Worm (Caenorhabditis elegans) whole organism, L4 larva: ENCODE data around the gene mrps-2.
A peak's percentile ranks its signal among the peaks of the same experiment; 100 is the strongest.
"Not testable (repeated sequence)": the region's sequence is repeated elsewhere in the genome, so short reads cannot be mapped to it uniquely, and the experiment has no call there.

Experiments
- D1046.2 ChIP-seq: fragments of 200-800 bp; sonication (Bioruptor generic); IDR thresholded peaks from 2 replicates; pipeline ENCODE4 v1.3.6; 2022; ENCODE audit warnings: missing genetic modification characterization, missing compliant biosample characterization
- F26F4.8 ChIP-seq: fragments of 200-800 bp; sonication (Bioruptor generic); conservative IDR thresholded peaks from 2 replicates; pipeline ENCODE4 v1.3.6; 2022; ENCODE audit warnings: missing genetic modification characterization, missing compliant biosample characterization
- F44E2.7 ChIP-seq: fragments of 200-800 bp; sonication (Bioruptor generic); IDR thresholded peaks from 2 replicates; pipeline ENCODE4 v2.1.2; 2022; ENCODE audit warnings: missing genetic modification characterization, missing compliant biosample characterization
- T26A8.4 ChIP-seq: fragments of 200-800 bp; sonication (Bioruptor generic); IDR thresholded peaks from 2 replicates; pipeline ENCODE4 v1.3.6; 2022; ENCODE audit warnings: missing genetic modification characterization, missing compliant biosample characterization
- Y105C5A.15 ChIP-seq: fragments of 200-800 bp; sonication (Bioruptor generic); IDR thresholded peaks from 2 replicates; pipeline ENCODE4 v1.3.6; 2022; ENCODE audit warnings: missing genetic modification characterization, missing compliant biosample characterization
- Y48G9A.11 ChIP-seq: fragments of 200-800 bp; sonication (Bioruptor generic); IDR thresholded peaks from 2 replicates; pipeline ENCODE4 v1.3.6; 2022; ENCODE audit warnings: missing genetic modification reagents, missing genetic modification characterization, missing compliant biosample characterization
- Y75B8A.6 ChIP-seq: fragments of 200-800 bp; sonication (Bioruptor generic); IDR thresholded peaks from 2 replicates; pipeline ENCODE4 v1.3.6; 2022; ENCODE audit warnings: missing genetic modification reagents, missing genetic modification characterization, missing compliant biosample characterization
- ZK337.2 ChIP-seq: fragments of 200-800 bp; sonication (Bioruptor generic); IDR thresholded peaks from 2 replicates; pipeline ENCODE4 v1.3.6; 2022; ENCODE audit warnings: missing genetic modification reagents, missing genetic modification characterization, missing compliant biosample characterization
- aha-1 ChIP-seq: fragments of 150-350 bp; peaks from one replicate; lab custom pipeline; 2014; ENCODE audit warnings: missing biosample characterization, missing genetic modification characterization
- arid-1 ChIP-seq: fragments of 200-800 bp; sonication (Bioruptor generic); conservative IDR thresholded peaks from 2 replicates; pipeline ENCODE4 v1.3.6; 2022; ENCODE audit warnings: missing genetic modification reagents, missing genetic modification characterization, missing compliant biosample characterization
- ceh-20 ChIP-seq: fragments of 200-800 bp; sonication (Bioruptor generic); IDR thresholded peaks from 2 replicates; pipeline ENCODE4 v1.3.6; 2022; ENCODE audit warnings: missing genetic modification reagents, missing genetic modification characterization, missing compliant biosample characterization
- cey-2 ChIP-seq: sonication (generic microtip); optimal IDR thresholded peaks from 3 replicates; lab custom pipeline; 2017; ENCODE audit warnings: missing genetic modification characterization, mild to moderate bottlenecking, missing compliant biosample characterization, antibody characterized with exemption, borderline replicate concordance; ENCODE audit not compliant: insufficient read depth
- daf-16 ChIP-seq, 3 experiments: sonication (generic microtip); optimal IDR thresholded peaks; 2 replicates each; lab custom pipeline; 2016 to 2017; ENCODE audit warnings: missing genetic modification characterization in 3 of 3, missing genetic modification reagents in 3 of 3, mild to moderate bottlenecking in 2 of 3, missing compliant biosample characterization in 2 of 3, missing biosample characterization in 1 of 3, moderate library complexity in 1 of 3
- dmd-6 ChIP-seq: fragments of 200-800 bp; sonication (Bioruptor generic); IDR thresholded peaks from 2 replicates; pipeline ENCODE4 v1.3.6; 2022; ENCODE audit warnings: missing genetic modification reagents, missing genetic modification characterization, missing compliant biosample characterization
- dmd-8 ChIP-seq: fragments of 200-800 bp; sonication (Bioruptor generic); IDR thresholded peaks from 2 replicates; pipeline ENCODE4 v1.3.6; 2022; ENCODE audit warnings: missing genetic modification characterization, missing compliant biosample characterization
- dmd-9 ChIP-seq: fragments of 200-800 bp; sonication (Bioruptor generic); IDR thresholded peaks from 2 replicates; pipeline ENCODE4 v1.3.6; 2022; ENCODE audit warnings: missing genetic modification reagents, missing genetic modification characterization, missing compliant biosample characterization
- egl-43 ChIP-seq: fragments of 200-800 bp; sonication (Bioruptor generic); IDR thresholded peaks from 2 replicates; pipeline ENCODE4 v1.3.6; 2022; ENCODE audit warnings: missing genetic modification reagents, missing genetic modification characterization, missing compliant biosample characterization
- hlh-11 ChIP-seq: fragments of 200-800 bp; sonication (Bioruptor generic); optimal IDR thresholded peaks from 2 replicates; lab custom pipeline; 2018; ENCODE audit warnings: mild to moderate bottlenecking, missing genetic modification characterization, missing compliant biosample characterization
- hlh-30 ChIP-seq: sonication (generic microtip); optimal IDR thresholded peaks from 2 replicates; lab custom pipeline; 2017; ENCODE audit warnings: antibody characterized with exemption, mild to moderate bottlenecking, missing genetic modification characterization, missing compliant biosample characterization; ENCODE audit not compliant: insufficient read depth
- hmg-1.1 ChIP-seq: fragments of 200-800 bp; sonication (Bioruptor generic); IDR thresholded peaks from 2 replicates; pipeline ENCODE4 v1.3.6; 2022; ENCODE audit warnings: missing genetic modification reagents, missing genetic modification characterization, missing compliant biosample characterization
- lim-7 ChIP-seq: fragments of 200-800 bp; sonication (Bioruptor generic); IDR thresholded peaks from 2 replicates; pipeline ENCODE4 v1.3.6; 2022; ENCODE audit warnings: missing genetic modification characterization, missing compliant biosample characterization
- lin-1 ChIP-seq: fragments of 200-800 bp; sonication (Bioruptor generic); IDR thresholded peaks from 2 replicates; pipeline ENCODE4 v1.3.6; 2022; ENCODE audit warnings: missing genetic modification reagents, missing genetic modification characterization, missing compliant biosample characterization
- lin-38 ChIP-seq: fragments of 200-800 bp; sonication (Bioruptor generic); IDR thresholded peaks from 2 replicates; pipeline ENCODE4 v1.3.6; 2022; ENCODE audit warnings: missing genetic modification reagents, missing genetic modification characterization, missing compliant biosample characterization
- lsy-2 ChIP-seq, 2 experiments: fragments of 150-350 bp in 1 of 2; sonication (generic microtip) in 1 of 2; optimal IDR thresholded peaks; 2 replicates each; lab custom pipeline; 2014 to 2017; ENCODE audit warnings: missing biosample characterization in 2 of 2, missing genetic modification characterization in 2 of 2
- madf-5 ChIP-seq, 2 experiments: fragments of 200-800 bp; sonication (Bioruptor generic); IDR thresholded peaks; 2 replicates each; pipeline ENCODE4 v1.3.6; 2022; ENCODE audit warnings: missing compliant biosample characterization in 2 of 2, missing genetic modification characterization in 2 of 2
- mdl-1 ChIP-seq, 2 experiments: fragments of 150-350 bp in 1 of 2; sonication (generic microtip) in 1 of 2; optimal IDR thresholded peaks; 2 replicates each; lab custom pipeline; 2014 to 2017; ENCODE audit warnings: missing biosample characterization in 2 of 2, missing genetic modification characterization in 2 of 2
- mes-2 ChIP-seq: sonication (generic microtip); optimal IDR thresholded peaks from 2 replicates; lab custom pipeline; 2016; ENCODE audit warnings: missing genotype, mild to moderate bottlenecking, missing genetic modification characterization, missing compliant biosample characterization; ENCODE audit not compliant: poor library complexity, severe bottlenecking
- mxl-2 ChIP-seq: fragments of 200-800 bp; sonication (Bioruptor generic); conservative IDR thresholded peaks from 2 replicates; pipeline ENCODE4 v1.3.6; 2022; ENCODE audit warnings: missing genetic modification reagents, missing genetic modification characterization, missing compliant biosample characterization
- nhr-41 ChIP-seq: fragments of 200-800 bp; sonication (Bioruptor generic); IDR thresholded peaks from 2 replicates; pipeline ENCODE4 v1.3.6; 2022; ENCODE audit warnings: missing genetic modification reagents, missing genetic modification characterization, missing compliant biosample characterization
- nhr-42 ChIP-seq: fragments of 200-800 bp; sonication (Bioruptor generic); IDR thresholded peaks from 2 replicates; pipeline ENCODE4 v1.3.6; 2022; ENCODE audit warnings: missing genetic modification characterization, missing compliant biosample characterization
- pha-4 ChIP-seq, 2 experiments: fragments of 150-350 bp in 1 of 2; fragments of 200-800 bp in 1 of 2; sonication (Bioruptor generic) in 1 of 2; IDR thresholded peaks in 1 of 2; optimal IDR thresholded peaks in 1 of 2; 2 replicates each; pipeline versions ENCODE4 v1.3.6 to Lab custom; 2014 to 2022; ENCODE audit warnings: missing genetic modification characterization in 2 of 2, missing genetic modification reagents in 2 of 2, missing biosample characterization in 1 of 2, missing compliant biosample characterization in 1 of 2
- snpc-1.2 ChIP-seq: fragments of 200-800 bp; sonication (Bioruptor generic); IDR thresholded peaks from 2 replicates; pipeline ENCODE4 v1.3.6; 2022; ENCODE audit warnings: missing genetic modification reagents, missing genetic modification characterization, missing compliant biosample characterization
- tra-1 ChIP-seq: fragments of 200-800 bp; sonication (Bioruptor generic); IDR thresholded peaks from 2 replicates; pipeline ENCODE4 v1.3.6; 2022; ENCODE audit warnings: missing genetic modification reagents, missing genetic modification characterization, missing compliant biosample characterization
- unc-62 ChIP-seq, 3 experiments: fragments of 150-350 bp in 1 of 3; sonication (generic microtip); optimal IDR thresholded peaks in 2 of 3; peaks in 1 of 3; 1 replicate in 1 of 3; 2 replicates in 2 of 3; lab custom pipeline; 2014 to 2017; ENCODE audit warnings: missing biosample characterization in 3 of 3, missing genetic modification characterization in 3 of 3, missing genetic modification reagents in 3 of 3, missing genotype in 1 of 3
- vab-7 ChIP-seq: fragments of 200-800 bp; sonication (Bioruptor generic); IDR thresholded peaks from 2 replicates; pipeline ENCODE4 v1.3.6; 2022; ENCODE audit warnings: missing genetic modification reagents, missing genetic modification characterization, missing compliant biosample characterization

mrps-2 gene

DNA sequence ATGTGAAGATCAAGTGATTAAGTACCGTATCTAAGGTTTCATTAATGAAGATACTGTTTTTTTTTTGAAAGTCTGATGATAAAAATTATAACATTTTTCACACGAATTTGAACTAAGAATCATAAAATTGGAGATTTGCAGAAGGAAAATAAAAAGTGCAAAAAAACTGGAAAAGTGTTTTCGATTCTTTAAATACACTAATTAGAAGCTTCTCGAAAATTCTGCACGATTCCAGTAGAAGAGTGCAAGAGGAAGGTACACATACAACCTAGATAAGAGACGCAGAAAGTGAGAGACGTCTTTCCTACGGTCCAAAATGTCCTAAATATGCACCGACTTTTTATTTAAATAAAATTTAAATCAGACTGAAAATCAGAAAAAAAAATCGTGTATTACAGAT lies 39.3 kb upstream of the mrps-2 start (continued):
- no peak for TF ChIP-seq vab-7 (GFP tag; lab: Robert Waterston, UW)
- TF ChIP-seq, all 104 proteins: peak for 6

DNA sequence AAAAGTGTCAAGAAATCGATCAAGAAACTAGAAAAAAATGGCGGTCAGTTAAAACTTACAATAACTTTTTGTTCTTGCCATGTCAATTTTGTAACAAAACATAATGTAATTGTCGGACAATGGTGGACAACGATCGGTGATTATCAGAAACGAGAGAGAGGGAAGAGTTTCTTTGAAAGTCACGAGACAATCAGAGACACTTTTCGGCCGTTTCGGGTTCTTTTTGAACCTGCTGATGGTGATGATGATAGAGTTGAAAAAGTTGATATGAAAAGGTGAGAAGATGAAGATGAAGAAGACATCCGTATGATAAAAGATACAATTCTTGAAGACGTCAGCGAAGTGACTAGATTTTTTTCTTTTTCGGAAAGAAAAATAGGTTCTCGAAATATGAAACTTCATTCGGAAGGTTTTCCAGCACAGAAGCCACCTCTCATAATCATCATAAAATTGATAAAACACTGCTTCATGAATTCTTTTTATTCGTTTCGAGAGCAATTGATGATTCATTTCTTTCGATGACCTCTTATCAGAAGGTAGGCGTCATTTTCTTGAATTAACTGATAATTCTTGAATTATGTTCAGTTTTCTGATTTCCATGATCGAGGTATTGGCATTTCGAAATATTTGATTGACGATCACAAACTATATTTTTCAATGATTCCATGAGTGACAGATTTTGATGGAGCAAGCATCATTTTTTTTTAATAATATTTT lies 38.6 kb upstream of the mrps-2 start:
- peak in 1 of 2 experiments; percentile 75 for TF ChIP-seq unc-62 (GFP tag; optimal IDR thresholded peaks at IDR 0.05 in 1 of 2; lab: Kevin White, UChicago)
- TF ChIP-seq unc-62 (tag; optimal IDR thresholded peaks at IDR 0.05; lab: Kevin White, UChicago) = no peak
- peak; percentile 40; the same call in 1 of the 2 replicates for TF ChIP-seq nhr-41 (GFP tag; lab: Robert Waterston, UW)
- no peak for TF ChIP-seq nhr-42 (GFP tag; lab: Robert Waterston, UW)
- no peak for TF ChIP-seq daf-16 (GFP tag; optimal IDR thresholded peaks at IDR 0.05; lab: Kevin White, UChicago)
- TF ChIP-seq daf-16 (tag; optimal IDR thresholded peaks at IDR 0.05; lab: Kevin White, UChicago) = peak; percentile 4
- TF ChIP-seq tra-1 (GFP tag; lab: Robert Waterston, UW) = 0 out of 2 replicates have a peak, but pooled peaks have one; percentile 8
- peak; percentile 29 for TF ChIP-seq cey-2 (tag; lab: Kevin White, UChicago)
- TF ChIP-seq F44E2.7 (GFP tag; lab: Robert Waterston, UW) = no peak
- TF ChIP-seq hlh-30 (tag; lab: Kevin White, UChicago) = peak; percentile 67
- TF ChIP-seq dmd-6 (GFP tag; lab: Robert Waterston, UW) = peak; percentile 79
- TF ChIP-seq aha-1 (tag; lab: Kevin White, UChicago) = no peak
- peak; percentile 41 for TF ChIP-seq hlh-11 (tag; lab: Kevin White, UChicago)

DNA sequence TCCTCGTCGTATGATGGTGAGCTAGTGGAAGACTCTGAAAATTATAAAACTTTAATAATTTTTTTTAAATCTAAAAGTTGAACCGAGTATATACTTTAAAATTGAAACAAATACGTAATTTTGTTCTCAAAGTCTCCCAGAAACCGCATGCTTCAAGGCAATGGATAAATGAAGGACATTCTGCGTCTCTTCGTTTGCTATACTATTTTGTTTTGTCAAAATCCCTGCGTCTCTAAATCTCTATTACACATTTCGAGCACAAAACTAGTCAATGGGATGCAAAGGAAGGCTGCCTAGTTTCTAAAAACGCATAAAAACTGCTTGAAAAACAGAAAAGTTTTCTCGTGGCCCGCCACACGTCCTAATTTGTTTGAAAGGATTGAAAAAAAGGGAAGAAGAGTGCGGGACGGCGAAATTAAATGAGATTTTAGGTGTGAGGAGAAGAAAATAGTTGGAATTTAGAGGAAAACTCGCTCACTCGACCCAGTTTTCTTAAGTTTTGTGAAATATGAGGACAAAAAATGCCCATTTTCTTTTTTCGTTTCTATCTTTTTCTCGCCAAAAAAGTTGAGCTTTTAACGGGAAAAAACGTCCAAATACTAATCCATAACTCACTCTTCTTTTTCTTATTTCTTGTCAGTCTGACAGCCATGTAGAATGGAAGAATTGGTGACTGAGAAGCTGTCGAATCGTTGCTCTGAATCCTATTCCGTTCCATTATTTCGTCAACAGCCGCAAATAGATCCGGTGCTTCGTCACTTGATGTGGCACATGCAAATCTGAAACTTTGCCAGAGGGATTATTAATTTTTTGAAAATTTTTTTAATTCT lies 36.7 kb upstream of the mrps-2 start:
- TF ChIP-seq unc-62 (GFP tag; optimal IDR thresholded peaks at IDR 0.05 in 1 of 2; lab: Kevin White, UChicago) (peak in 1 of 2 experiments; percentile 96), unc-62 (tag; optimal IDR thresholded peaks at IDR 0.05; lab: Kevin White, UChicago) (no peak), Y48G9A.11 (no peak), Y105C5A.15 (GFP tag; lab: Robert Waterston, UW) (no peak), mdl-1 (tag; optimal IDR thresholded peaks at IDR 0.05; lab: Kevin White, UChicago) (no peak), mxl-2 (GFP tag; lab: Robert Waterston, UW) (no peak), lsy-2 (tag; optimal IDR thresholded peaks at IDR 0.05; lab: Kevin White, UChicago) (peak in 1 of 2 experiments; percentile 44), hmg-1.1 (0 out of 2 replicates have a peak, but pooled peaks have one; percentile 22), hlh-30 (tag; lab: Kevin White, UChicago) (peak; percentile 38)

DNA sequence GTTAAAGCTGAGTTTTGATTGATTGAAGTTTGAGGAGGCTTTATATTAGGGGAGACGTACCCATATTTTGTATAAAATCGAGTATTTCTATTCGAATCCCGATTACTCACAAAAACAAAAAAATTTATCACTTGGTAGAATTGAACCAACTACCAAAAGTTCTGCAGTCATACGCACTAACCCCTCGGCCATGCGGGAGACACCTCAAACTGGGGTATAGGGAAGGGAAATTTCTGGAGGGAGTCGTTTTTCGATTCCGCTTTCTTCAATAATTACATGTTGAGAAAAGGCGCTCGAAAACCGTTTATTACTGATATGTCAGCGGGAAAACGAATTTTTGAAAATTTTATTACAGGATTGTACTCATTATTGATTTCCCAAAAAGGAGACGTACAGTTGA lies 34.2 kb upstream of the mrps-2 start:
- TF ChIP-seq dmd-6 (GFP tag; lab: Robert Waterston, UW) (0 out of 2 replicates have a peak, but pooled peaks have one; percentile 14), lin-1 (peak; percentile 63; the same call in 1 of the 2 replicates), egl-43 (peak; percentile 75), arid-1 (GFP tag; lab: Robert Waterston, UW) (peak; percentile 78), pha-4 (GFP tag; IDR thresholded peaks at IDR 0.05; lab: Robert Waterston, UW) (peak; percentile 33; the same call in 1 of the 2 replicates), ceh-20 (GFP tag; lab: Robert Waterston, UW) (0 out of 2 replicates have a peak, but pooled peaks have one; percentile 58), Y48G9A.11 (0 out of 2 replicates have a peak, but pooled peaks have one; percentile 28), dmd-9 (GFP tag; lab: Robert Waterston, UW) (0 out of 2 replicates have a peak, but pooled peaks have one; percentile 39), nhr-41 (GFP tag; lab: Robert Waterston, UW) (0 out of 2 replicates have a peak, but pooled peaks have one; percentile 43), mes-2 (peak; percentile 14), tra-1 (GFP tag; lab: Robert Waterston, UW) (peak; percentile 30; the same call in 1 of the 2 replicates), lim-7 (GFP tag; lab: Robert Waterston, UW) (peak; percentile 77), snpc-1.2 (GFP tag; lab: Robert Waterston, UW) (0 out of 2 replicates have a peak, but pooled peaks have one; percentile 24), dmd-8 (peak; percentile 87), vab-7 (GFP tag; lab: Robert Waterston, UW) (peak; percentile 66), madf-5 (GFP tag; IDR thresholded peaks at IDR 0.05; lab: Robert Waterston, UW) (0 out of 4 replicates have a peak, but pooled peaks of 1 of the 2 experiments have one; percentile 54), T26A8.4 (GFP tag; lab: Robert Waterston, UW) (peak; percentile 45; the same call in 1 of the 2 replicates), F26F4.8 (GFP tag; lab: Robert Waterston, UW) (peak; percentile 75), lin-38 (peak; percentile 65), Y75B8A.6 (GFP tag; lab: Robert Waterston, UW) (0 out of 2 replicates have a peak, but pooled peaks have one; percentile 76), hmg-1.1 (peak; percentile 46; the same call in 1 of the 2 replicates), D1046.2 (GFP tag; lab: Robert Waterston, UW) (0 out of 2 replicates have a peak, but pooled peaks have one; percentile 44), ZK337.2 (GFP tag; lab: Robert Waterston, UW) (0 out of 2 replicates have a peak, but pooled peaks have one; percentile 33)
- not testable (repeated sequence) for TF ChIP-seq pha-4 (tag; optimal IDR thresholded peaks at IDR 0.05; lab: Kevin White, UChicago)
